Fruit fly (Drosophila melanogaster) whole organism, embryonic: Measurements from ENCODE around the gene Art9.

Source experiments
- ATbp ChIP-seq: fragments of 200-800 bp; sonication (Bioruptor generic); optimal IDR thresholded peaks from 2 replicates; lab custom pipeline; 2017; ENCODE audit warnings: missing biosample characterization, mild to moderate bottlenecking, missing genetic modification characterization, missing genetic modification reagents
- CG11398 ChIP-seq: fragments of 200-800 bp; sonication (Bioruptor generic); optimal IDR thresholded peaks from 2 replicates; lab custom pipeline; 2016; ENCODE audit warnings: missing biosample characterization, missing genetic modification characterization
- CG11456 ChIP-seq: fragments of 200-800 bp; sonication (Bioruptor generic); IDR thresholded peaks from 3 replicates; pipeline ENCODE4 v1.3.6; 2022; ENCODE audit warnings: missing biosample characterization, missing genetic modification characterization
- CG11695 ChIP-seq: fragments of 200-800 bp; sonication (Bioruptor generic); IDR thresholded peaks from 3 replicates; pipeline ENCODE4 v1.3.6; 2022; ENCODE audit warnings: missing biosample characterization, missing genetic modification characterization
- CG11723 ChIP-seq: fragments of 200-800 bp; sonication (Bioruptor generic); optimal IDR thresholded peaks from 2 replicates; lab custom pipeline; 2017; ENCODE audit warnings: missing biosample characterization, mild to moderate bottlenecking, missing genetic modification characterization
- CG12236 ChIP-seq: fragments of 200-800 bp; sonication (Bioruptor generic); optimal IDR thresholded peaks from 2 replicates; lab custom pipeline; 2016; ENCODE audit warnings: missing biosample characterization, missing genetic modification characterization
- CG12659 ChIP-seq: fragments of 200-800 bp; sonication (Bioruptor generic); optimal IDR thresholded peaks from 3 replicates; lab custom pipeline; 2017; ENCODE audit warnings: mild to moderate bottlenecking, missing biosample characterization, missing genetic modification reagents, missing genetic modification characterization
- CG13424 ChIP-seq: fragments of 200-800 bp; sonication (Bioruptor generic); optimal IDR thresholded peaks from 2 replicates; lab custom pipeline; 2019; ENCODE audit warnings: missing biosample characterization, mild to moderate bottlenecking, missing genetic modification characterization, moderate library complexity
- CG13624 ChIP-seq: fragments of 200-800 bp; sonication (Bioruptor generic); optimal IDR thresholded peaks from 2 replicates; lab custom pipeline; 2016; ENCODE audit warnings: missing biosample characterization, missing genetic modification characterization
- CG13894 ChIP-seq: fragments of 200-800 bp; sonication (Bioruptor generic); optimal IDR thresholded peaks from 3 replicates; lab custom pipeline; 2018; ENCODE audit warnings: missing biosample characterization, mild to moderate bottlenecking, missing genetic modification characterization, moderate library complexity
- CG17361 ChIP-seq: fragments of 200-800 bp; sonication (Bioruptor generic); IDR thresholded peaks from 3 replicates; pipeline ENCODE4 v1.3.6; 2022; ENCODE audit warnings: missing biosample characterization, missing genetic modification characterization
- CG2129 ChIP-seq: fragments of 200-800 bp; sonication (Bioruptor generic); IDR thresholded peaks from 2 replicates; pipeline ENCODE4 v1.3.6; 2022; ENCODE audit warnings: missing biosample characterization, missing genetic modification characterization; ENCODE audit not compliant: partially characterized antibody
- CG31441 ChIP-seq: fragments of 200-800 bp; sonication (Bioruptor generic); IDR thresholded peaks from 2 replicates; pipeline ENCODE4 v1.3.6; 2022; ENCODE audit warnings: missing biosample characterization, missing genetic modification characterization
- CG32532 ChIP-seq: fragments of 200-800 bp; sonication (Bioruptor generic); IDR thresholded peaks from 2 replicates; pipeline ENCODE4 v1.3.6; 2022; ENCODE audit warnings: missing biosample characterization, missing genetic modification characterization
- CG3281 ChIP-seq: fragments of 200-800 bp; sonication (Bioruptor generic); optimal IDR thresholded peaks from 3 replicates; lab custom pipeline; 2017; ENCODE audit warnings: missing biosample characterization, mild to moderate bottlenecking, missing genetic modification characterization
- CG3838 ChIP-seq: fragments of 200-800 bp; sonication (Bioruptor generic); optimal IDR thresholded peaks from 3 replicates; lab custom pipeline; 2016; ENCODE audit warnings: missing biosample characterization, missing genetic modification characterization
- CG4360 ChIP-seq: fragments of 200-800 bp; sonication (Bioruptor generic); IDR thresholded peaks from 2 replicates; pipeline ENCODE4 v1.3.6; 2022; ENCODE audit warnings: missing biosample characterization, missing genetic modification characterization
- CG5245 ChIP-seq: fragments of 200-800 bp; sonication (Bioruptor generic); optimal IDR thresholded peaks from 3 replicates; lab custom pipeline; 2016; ENCODE audit warnings: missing biosample characterization, missing genetic modification characterization
- CG6689 ChIP-seq: fragments of 200-800 bp; sonication (Bioruptor generic); IDR thresholded peaks from 2 replicates; pipeline ENCODE4 v1.3.6; 2022; ENCODE audit warnings: missing biosample characterization, missing genetic modification characterization
- Dip3 ChIP-seq: fragments of 200-800 bp; sonication (Bioruptor generic); optimal IDR thresholded peaks from 3 replicates; lab custom pipeline; 2016; ENCODE audit warnings: missing biosample characterization, missing genetic modification characterization
- Dp ChIP-seq: fragments of 200-800 bp; sonication (Bioruptor generic); optimal IDR thresholded peaks from 2 replicates; lab custom pipeline; 2018; ENCODE audit warnings: missing biosample characterization, mild to moderate bottlenecking, missing genetic modification characterization, moderate library complexity
- Fer3 ChIP-seq: fragments of 200-800 bp; sonication (Bioruptor generic); optimal IDR thresholded peaks from 2 replicates; lab custom pipeline; 2018; ENCODE audit warnings: missing biosample characterization, mild to moderate bottlenecking, missing genetic modification characterization, moderate library complexity
- Hey ChIP-seq: fragments of 200-800 bp; sonication (Bioruptor generic); optimal IDR thresholded peaks from 3 replicates; lab custom pipeline; 2018; ENCODE audit warnings: missing biosample characterization, mild to moderate bottlenecking, missing genetic modification characterization
- Meics ChIP-seq: fragments of 200-800 bp; sonication (Bioruptor generic); optimal IDR thresholded peaks from 2 replicates; lab custom pipeline; 2017; ENCODE audit warnings: missing biosample characterization, mild to moderate bottlenecking, missing genetic modification characterization
- NfI ChIP-seq: fragments of 200-800 bp; sonication (Bioruptor generic); optimal IDR thresholded peaks from 3 replicates; lab custom pipeline; 2018; ENCODE audit warnings: missing biosample characterization, mild to moderate bottlenecking, missing genetic modification characterization, moderate library complexity
- Opbp ChIP-seq: fragments of 200-800 bp; sonication (Bioruptor generic); IDR thresholded peaks from 3 replicates; pipeline ENCODE4 v1.3.6; 2022; ENCODE audit warnings: missing biosample characterization, missing genetic modification characterization; ENCODE audit not compliant: partially characterized antibody
- Sox100B ChIP-seq: fragments of 200-800 bp; sonication (Bioruptor generic); optimal IDR thresholded peaks from 3 replicates; lab custom pipeline; 2018; ENCODE audit warnings: missing biosample characterization, mild to moderate bottlenecking, missing genetic modification characterization
- ac ChIP-seq: fragments of 200-800 bp; sonication (Bioruptor generic); optimal IDR thresholded peaks from 3 replicates; lab custom pipeline; 2017; ENCODE audit warnings: missing biosample characterization, mild to moderate bottlenecking, missing genetic modification characterization
- al ChIP-seq: fragments of 200-800 bp; sonication (Bioruptor generic); IDR thresholded peaks from 2 replicates; pipeline ENCODE4 v1.3.6; 2022; ENCODE audit warnings: missing biosample characterization, missing genetic modification characterization
- cad ChIP-seq: fragments of >200 bp; optimal IDR thresholded peaks from 2 replicates; lab custom pipeline; 2017; ENCODE audit warnings: missing biosample characterization, missing genetic modification characterization
- cg ChIP-seq: fragments of 200-800 bp; sonication (Bioruptor generic); optimal IDR thresholded peaks from 3 replicates; lab custom pipeline; 2019; ENCODE audit warnings: missing biosample characterization, mild to moderate bottlenecking, missing genetic modification characterization, moderate library complexity
- croc ChIP-seq: fragments of 200-800 bp; sonication (Bioruptor generic); conservative IDR thresholded peaks from 3 replicates; pipeline ENCODE4 v1.3.6; 2022; ENCODE audit warnings: missing biosample characterization, missing genetic modification characterization
- crp ChIP-seq, 2 experiments: fragments of 200-800 bp; sonication (Bioruptor generic); optimal IDR thresholded peaks; 2 replicates in 1 of 2; 3 replicates in 1 of 2; lab custom pipeline; 2017; ENCODE audit warnings: missing biosample characterization in 2 of 2, missing genetic modification characterization in 2 of 2, mild to moderate bottlenecking in 1 of 2, moderate library complexity in 1 of 2
- cwo ChIP-seq: fragments of 200-800 bp; sonication (Bioruptor generic); optimal IDR thresholded peaks from 3 replicates; lab custom pipeline; 2017; ENCODE audit warnings: missing biosample characterization, missing genetic modification characterization, mild to moderate bottlenecking, moderate library complexity, missing genetic modification reagents
- dati ChIP-seq: fragments of 200-800 bp; sonication (Bioruptor generic); IDR thresholded peaks from 2 replicates; pipeline ENCODE4 v1.3.6; 2022; ENCODE audit warnings: missing biosample characterization, missing genetic modification characterization
- gcm2 ChIP-seq: fragments of 200-800 bp; sonication (Bioruptor generic); optimal IDR thresholded peaks from 2 replicates; lab custom pipeline; 2016; ENCODE audit warnings: missing biosample characterization, missing genetic modification characterization
- insv ChIP-seq, 2 experiments: fragments of 200-800 bp; sonication (Bioruptor generic); optimal IDR thresholded peaks; 3 replicates each; lab custom pipeline; 2016 to 2018; ENCODE audit warnings: missing biosample characterization in 2 of 2, missing genetic modification characterization in 2 of 2
- jing ChIP-seq: fragments of 200-800 bp; sonication (Bioruptor generic); optimal IDR thresholded peaks from 2 replicates; lab custom pipeline; 2018; ENCODE audit warnings: missing biosample characterization, mild to moderate bottlenecking, missing genetic modification characterization
- klu ChIP-seq: fragments of 200-800 bp; sonication (Bioruptor generic); IDR thresholded peaks from 2 replicates; pipeline ENCODE4 v1.3.6; 2022; ENCODE audit warnings: missing biosample characterization, missing genetic modification characterization
- lbe ChIP-seq: fragments of 200-800 bp; sonication (Bioruptor generic); optimal IDR thresholded peaks from 2 replicates; lab custom pipeline; 2016; ENCODE audit warnings: missing biosample characterization, mild to moderate bottlenecking, missing genetic modification characterization
- mirr ChIP-seq: fragments of 200-800 bp; sonication (Bioruptor generic); optimal IDR thresholded peaks from 3 replicates; lab custom pipeline; 2018; ENCODE audit warnings: missing biosample characterization, mild to moderate bottlenecking, missing genetic modification characterization
- pho ChIP-seq: fragments of 200-800 bp; sonication (Bioruptor generic); optimal IDR thresholded peaks from 2 replicates; lab custom pipeline; 2016; ENCODE audit warnings: missing biosample characterization, missing genetic modification characterization
- salm ChIP-seq: fragments of 200-800 bp; sonication (Bioruptor generic); optimal IDR thresholded peaks from 2 replicates; lab custom pipeline; 2018; ENCODE audit warnings: missing biosample characterization, mild to moderate bottlenecking, missing genetic modification characterization
- scrt ChIP-seq: fragments of 200-800 bp; sonication (Bioruptor generic); optimal IDR thresholded peaks from 2 replicates; lab custom pipeline; 2018; ENCODE audit warnings: missing biosample characterization, mild to moderate bottlenecking, missing genetic modification characterization, moderate library complexity
- sisA ChIP-seq: fragments of 200-800 bp; sonication (Bioruptor generic); IDR thresholded peaks from 2 replicates; pipeline ENCODE4 v1.3.6; 2022; ENCODE audit warnings: missing biosample characterization, missing genetic modification characterization
- ssp ChIP-seq: fragments of 200-800 bp; sonication (Bioruptor generic); IDR thresholded peaks from 2 replicates; pipeline ENCODE4 v1.3.6; 2022; ENCODE audit warnings: missing biosample characterization, missing genetic modification characterization
- tap ChIP-seq: fragments of 200-800 bp; optimal IDR thresholded peaks from 3 replicates; lab custom pipeline; 2019; ENCODE audit warnings: missing biosample characterization, mild to moderate bottlenecking, missing genetic modification characterization, moderate library complexity
- wdn ChIP-seq: fragments of 200-800 bp; sonication (Bioruptor generic); IDR thresholded peaks from 2 replicates; pipeline ENCODE4 v1.3.6; 2022; ENCODE audit warnings: missing biosample characterization, missing genetic modification characterization
- yki ChIP-seq: fragments of >200 bp; optimal IDR thresholded peaks from 3 replicates; lab custom pipeline; 2018
- zen2 ChIP-seq: fragments of 200-800 bp; sonication (Bioruptor generic); IDR thresholded peaks from 3 replicates; pipeline ENCODE4 v1.3.6; 2022; ENCODE audit warnings: missing biosample characterization, missing genetic modification characterization; ENCODE audit not compliant: partially characterized antibody
- zfh1 ChIP-seq: fragments of 200-800 bp; sonication (Bioruptor generic); IDR thresholded peaks from 3 replicates; pipeline ENCODE4 v1.3.6; 2022; ENCODE audit warnings: missing biosample characterization, missing genetic modification characterization

The Art9 gene

dm6 chr3R:13915646-13916045, 27.6 kb downstream of the Art9 start (continued):
- no peak for TF ChIP-seq CG2129 (GFP tag; lab: Robert Waterston, UW)
- peak; percentile 70 for TF ChIP-seq CG5245 (GFP tag; lab: Kevin White, UChicago)
- TF ChIP-seq ssp (GFP tag; lab: Robert Waterston, UW): peak; percentile 61
- TF ChIP-seq CG13424: peak; percentile 73
- TF ChIP-seq CG31441 (GFP tag; lab: Robert Waterston, UW): peak; percentile 79
- TF ChIP-seq croc (GFP tag; lab: Robert Waterston, UW): peak; percentile 62; the same call in 2 of the 3 replicates
- peak; percentile 84 for TF ChIP-seq CG11456 (GFP tag; lab: Robert Waterston, UW)
- no peak for TF ChIP-seq cad (GFP tag; lab: Kevin White, UChicago)
- TF ChIP-seq dati: 0 out of 2 replicates have a peak, but pooled peaks have one; percentile 27
- TF ChIP-seq pho: no peak
- peak; percentile 58 for TF ChIP-seq ac (GFP tag; lab: Kevin White, UChicago)
- peak; percentile 89 for TF ChIP-seq zfh1 (GFP tag; lab: Robert Waterston, UW)
- TF ChIP-seq CG6689: peak; percentile 82
- peak; percentile 36 for TF ChIP-seq Fer3
- peak; percentile 55 for TF ChIP-seq Meics (GFP tag; lab: Kevin White, UChicago)
- TF ChIP-seq mirr (GFP tag; lab: Kevin White, UChicago): no peak
- peak; percentile 31 for TF ChIP-seq CG13624 (GFP tag; lab: Kevin White, UChicago)
- TF ChIP-seq ATbp (GFP tag; lab: Kevin White, UChicago): peak; percentile 53
- TF ChIP-seq klu (GFP tag; lab: Robert Waterston, UW): peak; percentile 63
- TF ChIP-seq salm (tag; lab: Kevin White, UChicago): peak; percentile 30
- peak; percentile 13 for TF ChIP-seq cwo (GFP tag; lab: Kevin White, UChicago)
- TF ChIP-seq crp (GFP tag; optimal IDR thresholded peaks at IDR 0.05; lab: Kevin White, UChicago): no peak
- TF ChIP-seq cg (GFP tag; lab: Kevin White, UChicago): no peak
- no peak for TF ChIP-seq insv (GFP tag; optimal IDR thresholded peaks at IDR 0.05; lab: Kevin White, UChicago)
- TF ChIP-seq al (GFP tag; lab: Robert Waterston, UW): peak; percentile 54; the same call in 1 of the 2 replicates
- TF ChIP-seq CG17361 (GFP tag; lab: Robert Waterston, UW): peak; percentile 73
- peak; percentile 20 for TF ChIP-seq jing (GFP tag; lab: Kevin White, UChicago)
- peak; percentile 79 for TF ChIP-seq CG32532
- TF ChIP-seq CG12236 (GFP tag; lab: Kevin White, UChicago): peak; percentile 36
- peak; percentile 14 for TF ChIP-seq lbe (GFP tag; lab: Kevin White, UChicago)
- peak; percentile 73 for TF ChIP-seq sisA
- no peak for TF ChIP-seq wdn (GFP tag; lab: Robert Waterston, UW)
- TF ChIP-seq Sox100B (GFP tag; lab: Kevin White, UChicago): peak; percentile 56
- no peak for TF ChIP-seq zen2 (GFP tag; lab: Robert Waterston, UW)
- peak; percentile 48 for TF ChIP-seq CG3281
- peak; percentile 75 for TF ChIP-seq CG11695 (GFP tag; lab: Robert Waterston, UW)
- TF ChIP-seq scrt (GFP tag; lab: Kevin White, UChicago): peak; percentile 30
- TF ChIP-seq tap (tag; lab: Kevin White, UChicago): peak; percentile 47
- no peak for TF ChIP-seq CG13894
- peak; percentile 20 for TF ChIP-seq Dip3 (GFP tag; lab: Kevin White, UChicago)
- TF ChIP-seq CG11398 (GFP tag; lab: Kevin White, UChicago): no peak
- no peak for TF ChIP-seq Dp
- peak; percentile 65 for TF ChIP-seq CG4360
- TF ChIP-seq CG12659 (GFP tag; lab: Kevin White, UChicago): peak; percentile 51
- no peak for TF ChIP-seq yki (lab: Kevin White, UChicago)
- peak; percentile 44 for TF ChIP-seq NfI
- TF ChIP-seq Hey (tag; lab: Kevin White, UChicago): no peak
- no peak for TF ChIP-seq Opbp
- TF ChIP-seq CG11723 (GFP tag; lab: Kevin White, UChicago): peak; percentile 45
- TF ChIP-seq CG3838 (GFP tag; lab: Kevin White, UChicago): peak; percentile 15
- TF ChIP-seq gcm2 (GFP tag; lab: Kevin White, UChicago): no peak
